Fruit fly (Drosophila melanogaster): Measurements from ENCODE around the gene daw.

Gene daw

dm6 chr2L:2861140-2861884 lies 56.3 kb downstream of the daw start (continued):
- TF ChIP-seq cg (GFP tag; optimal IDR thresholded peaks at IDR 0.05) (no peak), Atf3 (GFP tag; optimal IDR thresholded peaks at IDR 0.05) (no peak), Asciz (GFP tag; optimal IDR thresholded peaks at IDR 0.05) (no peak), emc (GFP tag; optimal IDR thresholded peaks at IDR 0.05) (no peak), ham (GFP tag; IDR thresholded peaks at IDR 0.05) (no peak), usp (GFP tag; optimal IDR thresholded peaks at IDR 0.05) (no peak), crol (GFP tag; IDR thresholded peaks at IDR 0.05) (no peak), unc-4 (GFP tag; IDR thresholded peaks at IDR 0.05; ENCODE audit: partially characterized antibody) (no peak), CTCF (GFP tag; optimal IDR thresholded peaks at IDR 0.05) (no peak), CG15514 (GFP tag; optimal IDR thresholded peaks at IDR 0.05) (no peak), zfh2 (GFP tag; optimal IDR thresholded peaks at IDR 0.05) (no peak), nerfin-1 (tag; optimal IDR thresholded peaks at IDR 0.05) (no peak), CG10543 (GFP tag; optimal IDR thresholded peaks at IDR 0.05) (peak; percentile 72), CG3407 (GFP tag; optimal IDR thresholded peaks at IDR 0.05) (no peak), CG7357 (GFP tag; IDR thresholded peaks at IDR 0.05) (no peak), Blimp-1 (GFP tag; optimal IDR thresholded peaks at IDR 0.05) (peak; percentile 7), hbn (GFP tag; IDR thresholded peaks at IDR 0.05; ENCODE audit: partially characterized antibody) (no peak), CG6175 (GFP tag; IDR thresholded peaks at IDR 0.05) (no peak), Hmx (GFP tag; optimal IDR thresholded peaks at IDR 0.05) (no peak), C15 (GFP tag; IDR thresholded peaks at IDR 0.05) (no peak), Dek (tag; optimal IDR thresholded peaks at IDR 0.05) (no peak), Drgx (GFP tag; IDR thresholded peaks at IDR 0.05) (no peak), CG12942 (GFP tag; optimal IDR thresholded peaks at IDR 0.05) (no peak), E2f1 (GFP tag; IDR thresholded peaks at IDR 0.05) (no peak), shn (GFP tag; optimal IDR thresholded peaks at IDR 0.05) (no peak), CG1832 (GFP tag; optimal IDR thresholded peaks at IDR 0.05) (no peak), CrebB (tag; optimal IDR thresholded peaks at IDR 0.05) (peak; percentile 48), CG8388 (GFP tag; optimal IDR thresholded peaks at IDR 0.05) (no peak), vfl (GFP tag; optimal IDR thresholded peaks at IDR 0.05) (no peak), Fer3 (tag; optimal IDR thresholded peaks at IDR 0.05) (no peak), CG12155 (GFP tag; optimal IDR thresholded peaks at IDR 0.05) (no peak), CG30403 (GFP tag; optimal IDR thresholded peaks at IDR 0.05) (no peak), bcd (GFP tag; optimal IDR thresholded peaks at IDR 0.05) (no peak), Trl (optimal IDR thresholded peaks at IDR 0.05) (peak; percentile 32 to 36), Trl (GFP tag; optimal IDR thresholded peaks at IDR 0.05) (no peak), al (GFP tag; IDR thresholded peaks at IDR 0.05) (no peak), gcm2 (GFP tag; optimal IDR thresholded peaks at IDR 0.05) (no peak), ap (GFP tag; IDR thresholded peaks at IDR 0.05) (no peak), ash1 (GFP tag; optimal IDR thresholded peaks at IDR 0.05) (no peak), phol (tag; optimal IDR thresholded peaks at IDR 0.05) (no peak), NC2α (GFP tag; optimal IDR thresholded peaks at IDR 0.05) (no peak), prd (optimal IDR thresholded peaks at IDR 0.05) (no peak), prd (GFP tag; IDR thresholded peaks at IDR 0.05) (no peak), CG15269 (tag; optimal IDR thresholded peaks at IDR 0.05) (no peak), Sox100B (GFP tag; optimal IDR thresholded peaks at IDR 0.05) (no peak), ftz-f1 (GFP tag; optimal IDR thresholded peaks at IDR 0.05) (no peak), sd (tag; optimal IDR thresholded peaks at IDR 0.05) (peak; percentile 15), gce (GFP tag; IDR thresholded peaks at IDR 0.05) (peak; percentile 11; the same call in 1 of the 3 replicates), CG33557 (GFP tag; optimal IDR thresholded peaks at IDR 0.05) (peak; percentile 15), CG16863 (GFP tag; optimal IDR thresholded peaks at IDR 0.05) (no peak), Mes4 (GFP tag; optimal IDR thresholded peaks at IDR 0.05) (no peak), CG3163 (GFP tag; optimal IDR thresholded peaks at IDR 0.05) (no peak)

Data from whole organism, embryonic.